Worm (Caenorhabditis elegans) whole organism, young adult: ENCODE results near the gene nspb-1.

Experiments
- B0336.3 ChIP-seq: fragments of 200-800 bp; sonication (Bioruptor generic); IDR thresholded peaks from 2 replicates; pipeline ENCODE4 v1.3.6; 2022; ENCODE audit warnings: missing genetic modification characterization, missing compliant biosample characterization
- F23B12.7 ChIP-seq: sonication (generic microtip); optimal IDR thresholded peaks from 2 replicates; lab custom pipeline; 2017; ENCODE audit warnings: missing genetic modification characterization, mild to moderate bottlenecking, missing compliant biosample characterization, antibody characterized with exemption, moderate library complexity; ENCODE audit not compliant: insufficient read depth
- F33H1.4 ChIP-seq: fragments of 200-800 bp; sonication (Bioruptor generic); IDR thresholded peaks from 2 replicates; pipeline ENCODE4 v1.3.6; 2022; ENCODE audit warnings: missing genetic modification reagents, missing genetic modification characterization, missing compliant biosample characterization
- F37B4.10 ChIP-seq: fragments of 200-800 bp; sonication (Bioruptor generic); IDR thresholded peaks from 2 replicates; pipeline ENCODE4 v1.3.6; 2022; ENCODE audit warnings: missing genetic modification characterization, missing compliant biosample characterization
- F49E8.2 ChIP-seq: sonication (generic microtip); optimal IDR thresholded peaks from 3 replicates; lab custom pipeline; 2017; ENCODE audit warnings: missing genetic modification characterization, mild to moderate bottlenecking, missing compliant biosample characterization, antibody characterized with exemption, moderate library complexity; ENCODE audit not compliant: insufficient read depth
- F57C9.4 ChIP-seq: sonication (generic microtip); optimal IDR thresholded peaks from 2 replicates; lab custom pipeline; 2017; ENCODE audit warnings: mild to moderate bottlenecking, missing genetic modification characterization, missing compliant biosample characterization
- K12H6.12 ChIP-seq: fragments of 200-800 bp; sonication (Bioruptor generic); optimal IDR thresholded peaks from 2 replicates; lab custom pipeline; 2018; ENCODE audit warnings: mild to moderate bottlenecking, missing genetic modification characterization, missing compliant biosample characterization
- T26A5.8 ChIP-seq: sonication (generic microtip); optimal IDR thresholded peaks from 2 replicates; lab custom pipeline; 2016; ENCODE audit warnings: missing genetic modification characterization, missing compliant biosample characterization
- atf-7 ChIP-seq: sonication (generic microtip); optimal IDR thresholded peaks from 2 replicates; lab custom pipeline; 2017; ENCODE audit warnings: mild to moderate bottlenecking, missing genetic modification characterization, missing compliant biosample characterization
- cebp-2 ChIP-seq: fragments of 200-800 bp; sonication (Bioruptor generic); IDR thresholded peaks from 2 replicates; pipeline ENCODE4 v1.3.6; 2022; ENCODE audit warnings: missing genetic modification characterization, missing compliant biosample characterization
- ceh-100 ChIP-seq: fragments of 200-800 bp; sonication (Bioruptor generic); IDR thresholded peaks from 2 replicates; pipeline ENCODE4 v1.3.6; 2022; ENCODE audit warnings: missing genetic modification reagents, missing genetic modification characterization, missing compliant biosample characterization
- ceh-27 ChIP-seq: fragments of 200-800 bp; sonication (Bioruptor generic); optimal IDR thresholded peaks from 2 replicates; lab custom pipeline; 2018; ENCODE audit warnings: mild to moderate bottlenecking, missing genetic modification characterization, moderate library complexity, missing compliant biosample characterization
- ceh-40 ChIP-seq: fragments of 200-800 bp; sonication (Bioruptor generic); IDR thresholded peaks from 2 replicates; pipeline ENCODE4 v1.3.6; 2022; ENCODE audit warnings: missing genetic modification characterization, missing compliant biosample characterization
- ceh-91 ChIP-seq: fragments of 200-800 bp; sonication (Bioruptor generic); IDR thresholded peaks from 2 replicates; pipeline ENCODE4 v1.3.6; 2022; ENCODE audit warnings: missing genetic modification reagents, missing genetic modification characterization, missing compliant biosample characterization
- chd-7 ChIP-seq: sonication (generic microtip); optimal IDR thresholded peaks from 2 replicates; lab custom pipeline; 2016; ENCODE audit warnings: mild to moderate bottlenecking, missing genetic modification characterization, moderate library complexity, missing compliant biosample characterization
- die-1 ChIP-seq: sonication (generic microtip); optimal IDR thresholded peaks from 2 replicates; lab custom pipeline; 2016; ENCODE audit warnings: missing genotype, mild to moderate bottlenecking, missing genetic modification characterization, missing compliant biosample characterization
- dox-1 ChIP-seq: fragments of 200-800 bp; sonication (Bioruptor generic); IDR thresholded peaks from 2 replicates; pipeline ENCODE4 v1.3.6; 2022; ENCODE audit warnings: missing genetic modification reagents, missing genetic modification characterization, missing compliant biosample characterization
- dpff-1 ChIP-seq: sonication (generic microtip); optimal IDR thresholded peaks from 2 replicates; lab custom pipeline; 2017; ENCODE audit warnings: mild to moderate bottlenecking, missing genetic modification characterization, missing compliant biosample characterization
- egrh-3 ChIP-seq: fragments of 200-800 bp; sonication (Bioruptor generic); IDR thresholded peaks from 2 replicates; pipeline ENCODE4 v1.3.6; 2022; ENCODE audit warnings: missing genetic modification reagents, missing genetic modification characterization, missing compliant biosample characterization
- gei-17 ChIP-seq: fragments of 200-800 bp; sonication (Bioruptor generic); optimal IDR thresholded peaks from 2 replicates; lab custom pipeline; 2018; ENCODE audit warnings: mild to moderate bottlenecking, missing genetic modification characterization, missing compliant biosample characterization
- hlh-12 ChIP-seq: sonication (generic microtip); optimal IDR thresholded peaks from 2 replicates; lab custom pipeline; 2016; ENCODE audit warnings: missing genetic modification characterization, missing compliant biosample characterization
- hmg-1.2 ChIP-seq: fragments of 200-800 bp; sonication (Bioruptor generic); IDR thresholded peaks from 2 replicates; pipeline ENCODE4 v1.3.6; 2022; ENCODE audit warnings: missing genetic modification reagents, missing genetic modification characterization, missing compliant biosample characterization
- hrde-1 ChIP-seq: sonication (generic microtip); optimal IDR thresholded peaks from 2 replicates; lab custom pipeline; 2016; ENCODE audit warnings: missing genetic modification characterization, mild to moderate bottlenecking, missing compliant biosample characterization, moderate library complexity, missing genotype, missing genetic modification reagents, borderline replicate concordance
- hsf-1 ChIP-seq: fragments of 200-800 bp; sonication (Bioruptor generic); IDR thresholded peaks from 2 replicates; pipeline ENCODE4 v1.3.6; 2022; ENCODE audit warnings: missing genetic modification reagents, missing genetic modification characterization, missing compliant biosample characterization
- lag-1 ChIP-seq: fragments of 200-800 bp; sonication (Bioruptor generic); IDR thresholded peaks from 2 replicates; pipeline ENCODE4 v1.3.6; 2022; ENCODE audit warnings: missing genetic modification reagents, missing genetic modification characterization, missing compliant biosample characterization
- let-526 ChIP-seq: fragments of 200-800 bp; sonication (Bioruptor generic); IDR thresholded peaks from 2 replicates; pipeline ENCODE4 v1.3.6; 2022; ENCODE audit warnings: missing genetic modification reagents, missing genetic modification characterization, missing compliant biosample characterization
- lin-40 ChIP-seq: sonication (generic microtip); optimal IDR thresholded peaks from 2 replicates; lab custom pipeline; 2016; ENCODE audit warnings: missing genetic modification characterization, mild to moderate bottlenecking, missing compliant biosample characterization, missing genotype, missing genetic modification reagents
- lin-54 ChIP-seq: fragments of 200-800 bp; sonication (Bioruptor generic); optimal IDR thresholded peaks from 2 replicates; lab custom pipeline; 2018; ENCODE audit warnings: mild to moderate bottlenecking, missing genetic modification characterization, missing compliant biosample characterization
- lsl-1 ChIP-seq: fragments of 200-800 bp; sonication (Bioruptor generic); optimal IDR thresholded peaks from 2 replicates; lab custom pipeline; 2018; ENCODE audit warnings: mild to moderate bottlenecking, missing genetic modification characterization, moderate library complexity, missing compliant biosample characterization
- madf-3 ChIP-seq: fragments of 200-800 bp; sonication (Bioruptor generic); IDR thresholded peaks from 2 replicates; pipeline ENCODE4 v1.3.6; 2022; ENCODE audit warnings: missing genetic modification reagents, missing genetic modification characterization, missing compliant biosample characterization
- madf-6 ChIP-seq: fragments of 200-800 bp; sonication (Bioruptor generic); IDR thresholded peaks from 2 replicates; pipeline ENCODE4 v1.3.6; 2022; ENCODE audit warnings: missing genetic modification reagents, missing genetic modification characterization, missing compliant biosample characterization
- madf-8 ChIP-seq: fragments of 200-800 bp; sonication (Bioruptor generic); conservative IDR thresholded peaks from 2 replicates; pipeline ENCODE4 v1.3.6; 2022; ENCODE audit warnings: missing genetic modification reagents, missing genetic modification characterization, missing compliant biosample characterization
- mxl-1 ChIP-seq: sonication (generic microtip); optimal IDR thresholded peaks from 2 replicates; lab custom pipeline; 2016; ENCODE audit warnings: missing genetic modification characterization, missing compliant biosample characterization
- nhr-90 ChIP-seq: sonication (generic microtip); optimal IDR thresholded peaks from 2 replicates; lab custom pipeline; 2016; ENCODE audit warnings: missing genotype, mild to moderate bottlenecking, missing genetic modification characterization, missing compliant biosample characterization
- pha-4 ChIP-seq: fragments of 150-350 bp; sonication (generic microtip); optimal IDR thresholded peaks from 2 replicates; lab custom pipeline; 2014; ENCODE audit warnings: missing biosample characterization, missing genetic modification reagents, missing genetic modification characterization
- rpc-1 ChIP-seq, 2 experiments: fragments of 150-350 bp in 1 of 2; sonication (generic microtip) in 1 of 2; optimal IDR thresholded peaks; 2 replicates each; lab custom pipeline; 2014 to 2018; ENCODE audit warnings: missing biosample characterization in 1 of 2, missing genetic modification characterization in 1 of 2, missing genetic modification reagents in 1 of 2, missing genotype in 1 of 2
- snpc-1.3 ChIP-seq: sonication (generic microtip); optimal IDR thresholded peaks from 2 replicates; lab custom pipeline; 2017; ENCODE audit warnings: missing genetic modification characterization, mild to moderate bottlenecking, missing compliant biosample characterization, antibody characterized with exemption, moderate library complexity, missing genotype, missing genetic modification reagents; ENCODE audit not compliant: insufficient read depth
- snpc-4 ChIP-seq, 5 experiments: fragments of 150-350 bp in 1 of 5; sonication (generic microtip) in 4 of 5; optimal IDR thresholded peaks; 2 replicates each; lab custom pipeline; 2014 to 2018; ENCODE audit warnings: missing genetic modification characterization in 5 of 5, missing biosample characterization in 3 of 5, antibody characterized with exemption in 2 of 5, mild to moderate bottlenecking in 2 of 5, missing compliant biosample characterization in 2 of 5, missing genotype in 2 of 5, moderate library complexity in 2 of 5, missing genetic modification reagents in 1 of 5
- sptf-2 ChIP-seq: fragments of 200-800 bp; sonication (Bioruptor generic); optimal IDR thresholded peaks from 2 replicates; lab custom pipeline; 2018; ENCODE audit warnings: mild to moderate bottlenecking, missing genetic modification characterization, missing compliant biosample characterization
- tlf-1 ChIP-seq: fragments of 200-800 bp; sonication (Bioruptor generic); optimal IDR thresholded peaks from 2 replicates; lab custom pipeline; 2018; ENCODE audit warnings: mild to moderate bottlenecking, missing genetic modification characterization, missing compliant biosample characterization
- unc-130 ChIP-seq: sonication (generic microtip); optimal IDR thresholded peaks from 2 replicates; lab custom pipeline; 2016; ENCODE audit warnings: missing genetic modification reagents, missing genetic modification characterization, missing compliant biosample characterization
- zim-3 ChIP-seq: sonication (generic microtip); optimal IDR thresholded peaks from 2 replicates; lab custom pipeline; 2017; ENCODE audit warnings: mild to moderate bottlenecking, missing genetic modification characterization, moderate library complexity, missing compliant biosample characterization
- ztf-22 ChIP-seq: fragments of 200-800 bp; sonication (Bioruptor generic); optimal IDR thresholded peaks from 2 replicates; lab custom pipeline; 2018; ENCODE audit warnings: mild to moderate bottlenecking, missing genetic modification characterization, moderate library complexity, missing compliant biosample characterization
- ztf-26 ChIP-seq: sonication (generic microtip); optimal IDR thresholded peaks from 2 replicates; lab custom pipeline; 2017; ENCODE audit warnings: missing genetic modification characterization, missing compliant biosample characterization

Gene nspb-1

DNA sequence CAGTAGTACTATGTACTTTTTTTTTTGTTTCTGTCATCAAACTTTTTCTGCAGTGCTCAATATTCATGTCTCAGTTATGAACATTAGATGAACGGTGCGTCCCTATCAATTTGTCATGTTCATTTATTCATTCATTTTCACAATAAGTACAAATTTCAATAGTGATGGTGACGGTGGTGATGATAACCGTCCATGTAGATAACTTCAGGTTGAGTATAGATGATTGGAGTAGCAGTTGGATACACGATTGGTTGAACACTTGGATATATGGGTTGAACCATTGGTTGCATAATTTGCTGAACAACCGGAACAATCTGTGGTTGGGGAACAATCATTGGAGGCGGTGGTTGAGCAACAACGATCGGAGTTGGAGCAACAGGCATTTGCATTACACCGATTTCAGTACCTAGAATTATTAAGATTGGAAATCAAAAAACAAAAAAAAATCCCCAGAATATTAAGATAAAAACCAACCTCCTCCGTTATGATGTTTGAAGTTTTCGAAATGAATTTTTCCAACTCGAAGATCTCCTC, 2.8 kb downstream of the nspb-1 start (continued):
- no peak; the same call in 1 of the 2 replicates for TF ChIP-seq madf-8 (GFP tag; lab: Robert Waterston, UW)
- peak; percentile 65 for TF ChIP-seq hrde-1 (tag; lab: Kevin White, UChicago)
- TF ChIP-seq dpff-1 (tag; lab: Kevin White, UChicago), result peak; percentile 14
- TF ChIP-seq K12H6.12, result no peak
- TF ChIP-seq lag-1 (GFP tag; lab: Robert Waterston, UW), result no peak
- TF ChIP-seq ztf-26 (tag; lab: Kevin White, UChicago), result no peak
- TF ChIP-seq hmg-1.2 (GFP tag; lab: Robert Waterston, UW), result 0 out of 2 replicates have a peak, but pooled peaks have one; percentile 7
- 0 out of 2 replicates have a peak, but pooled peaks have one; percentile 45 for TF ChIP-seq madf-3 (GFP tag; lab: Robert Waterston, UW)
- no peak for TF ChIP-seq egrh-3 (GFP tag; lab: Robert Waterston, UW)
- TF ChIP-seq zim-3 (tag; lab: Kevin White, UChicago), result no peak
- no peak for TF ChIP-seq F37B4.10
- TF ChIP-seq B0336.3 (GFP tag; lab: Robert Waterston, UW), result peak; percentile 51; the same call in 1 of the 2 replicates
- TF ChIP-seq F23B12.7 (tag; lab: Kevin White, UChicago), result no peak
- TF ChIP-seq atf-7 (tag; lab: Kevin White, UChicago), result no peak
- TF ChIP-seq sptf-2 (GFP tag; lab: Kevin White, UChicago), result no peak
- TF ChIP-seq madf-6 (GFP tag; lab: Robert Waterston, UW), result 0 out of 2 replicates have a peak, but pooled peaks have one; percentile 32
- TF ChIP-seq cebp-2 (GFP tag; lab: Robert Waterston, UW), result no peak
- TF ChIP-seq hsf-1 (GFP tag; lab: Robert Waterston, UW), result no peak

DNA sequence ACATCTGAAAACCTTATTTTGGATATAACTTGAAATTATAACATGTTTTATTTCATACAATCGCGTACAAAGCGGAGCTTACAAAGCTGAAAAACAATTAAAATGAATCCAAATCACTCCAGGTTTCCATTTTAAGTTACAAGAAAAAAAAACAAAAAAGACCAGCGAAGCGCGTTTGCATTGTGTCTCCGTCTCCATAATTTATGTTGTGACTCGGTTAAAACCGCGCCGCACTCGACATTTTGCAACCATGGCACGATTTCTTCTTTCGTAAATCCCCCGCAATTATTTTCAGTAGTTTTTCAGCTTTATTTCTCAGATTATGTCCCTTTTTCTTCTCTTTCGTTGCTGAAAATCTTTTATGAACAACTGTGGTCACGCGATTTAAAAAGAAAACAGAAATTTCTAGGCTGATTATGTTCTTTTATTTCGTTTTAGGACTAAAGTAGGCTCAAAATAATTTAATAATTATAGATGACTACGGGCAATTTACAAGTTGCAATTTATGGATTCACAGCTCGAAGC, 5.5 kb downstream of the nspb-1 start, which contains the start of the genes F38A5.2 and dnj-11:
Gene F38A5.2 (minus strand): TSS at position 4 of the 525 bp plus-strand sequence.
Gene dnj-11 (plus strand): TSS at position 475 of the 525 bp plus-strand sequence.
- TF ChIP-seq pha-4 (tag; lab: Kevin White, UChicago) (peak; percentile 66), ceh-40 (GFP tag; lab: Robert Waterston, UW) (no peak), snpc-1.3 (peak; percentile 42), lin-54 (GFP tag; lab: Kevin White, UChicago) (peak; percentile 47), snpc-4 (GFP tag; optimal IDR thresholded peaks at IDR 0.05; lab: Kevin White, UChicago) (peak; percentile 45), snpc-4 (tag; optimal IDR thresholded peaks at IDR 0.05; lab: Kevin White, UChicago) (peak in 3 of 4 experiments; percentile 77 to 87 (median 80)), F37B4.10 (no peak), gei-17 (GFP tag; lab: Kevin White, UChicago) (no peak), unc-130 (GFP tag; lab: Kevin White, UChicago) (no peak), ceh-100 (GFP tag; lab: Robert Waterston, UW) (peak; percentile 54; the same call in 1 of the 2 replicates), let-526 (GFP tag; lab: Robert Waterston, UW) (no peak), F33H1.4 (GFP tag; lab: Robert Waterston, UW) (0 out of 2 replicates have a peak, but pooled peaks have one; percentile 23), lin-40 (tag; lab: Kevin White, UChicago) (peak; percentile 59), die-1 (tag; lab: Kevin White, UChicago) (no peak), dox-1 (GFP tag; lab: Robert Waterston, UW) (peak; percentile 76; the same call in 1 of the 2 replicates), lsl-1 (peak; percentile 46), nhr-90 (tag; lab: Kevin White, UChicago) (no peak), F49E8.2 (tag; lab: Kevin White, UChicago) (peak; percentile 49), hsf-1 (GFP tag; lab: Robert Waterston, UW) (no peak), chd-7 (no peak), ceh-91 (GFP tag; lab: Robert Waterston, UW) (no peak), F57C9.4 (tag; lab: Kevin White, UChicago) (no peak), hlh-12 (no peak), ceh-27 (GFP tag; lab: Kevin White, UChicago) (peak; percentile 73), mxl-1 (tag; lab: Kevin White, UChicago) (no peak), T26A5.8 (tag; lab: Kevin White, UChicago) (no peak), ztf-22 (GFP tag; lab: Kevin White, UChicago) (no peak), rpc-1 (optimal IDR thresholded peaks at IDR 0.05; lab: Kevin White, UChicago) (peak; percentile 3), rpc-1 (tag; optimal IDR thresholded peaks at IDR 0.05; lab: Kevin White, UChicago) (no peak), hmg-1.2 (GFP tag; lab: Robert Waterston, UW) (peak; percentile 95), F23B12.7 (tag; lab: Kevin White, UChicago) (peak; percentile 90), tlf-1 (peak; percentile 14)
